Fruit fly (Drosophila melanogaster) whole organism, pupa: ENCODE results near the gene RpS10b.

Experiments
- CG13204 ChIP-seq: fragments of 200-800 bp; sonication (Bioruptor generic); optimal IDR thresholded peaks from 2 replicates; lab custom pipeline; 2018; ENCODE audit warnings: missing biosample characterization, mild to moderate bottlenecking, missing genetic modification characterization, moderate library complexity
- CG15710 ChIP-seq: fragments of 200-800 bp; sonication (Bioruptor generic); optimal IDR thresholded peaks from 2 replicates; lab custom pipeline; 2018; ENCODE audit warnings: missing biosample characterization, mild to moderate bottlenecking, missing genetic modification characterization, moderate library complexity
- CG32121 ChIP-seq: fragments of 200-800 bp; sonication (Bioruptor generic); IDR thresholded peaks from 2 replicates; pipeline ENCODE4 v1.3.6; 2022; ENCODE audit warnings: missing biosample characterization, missing genetic modification characterization
- CG34367 ChIP-seq: fragments of 200-800 bp; sonication (Bioruptor generic); optimal IDR thresholded peaks from 2 replicates; lab custom pipeline; 2018; ENCODE audit warnings: missing biosample characterization, mild to moderate bottlenecking, missing genetic modification characterization
- CG4496 ChIP-seq: fragments of 200-800 bp; sonication (Bioruptor generic); IDR thresholded peaks from 3 replicates; pipeline ENCODE4 v1.3.6; 2022; ENCODE audit warnings: missing biosample characterization, missing genetic modification characterization
- CG8301 ChIP-seq: fragments of 200-800 bp; sonication (Bioruptor generic); optimal IDR thresholded peaks from 2 replicates; lab custom pipeline; 2018; ENCODE audit warnings: missing biosample characterization, mild to moderate bottlenecking, missing genetic modification characterization
- CG9948 ChIP-seq: fragments of 200-800 bp; sonication (Bioruptor generic); optimal IDR thresholded peaks from 2 replicates; lab custom pipeline; 2018; ENCODE audit warnings: missing biosample characterization, mild to moderate bottlenecking, missing genetic modification characterization, moderate library complexity
- D1 ChIP-seq: fragments of 200-800 bp; sonication (Bioruptor generic); optimal IDR thresholded peaks from 2 replicates; lab custom pipeline; 2018; ENCODE audit warnings: missing biosample characterization, mild to moderate bottlenecking, missing genetic modification characterization, moderate library complexity
- EcR ChIP-seq: fragments of 200-800 bp; sonication (Bioruptor generic); optimal IDR thresholded peaks from 3 replicates; lab custom pipeline; 2019; ENCODE audit warnings: missing biosample characterization, missing genetic modification characterization, mild to moderate bottlenecking, moderate library complexity, missing genetic modification reagents
- Pif1A ChIP-seq: fragments of 200-800 bp; sonication (Bioruptor generic); optimal IDR thresholded peaks from 3 replicates; lab custom pipeline; 2016; ENCODE audit warnings: missing biosample characterization, missing genetic modification characterization
- Snoo ChIP-seq: fragments of 200-800 bp; sonication (Bioruptor generic); optimal IDR thresholded peaks from 3 replicates; lab custom pipeline; 2017; ENCODE audit warnings: missing biosample characterization, mild to moderate bottlenecking, missing genetic modification characterization, inconsistent platforms
- gl ChIP-seq: fragments of 200-800 bp; sonication (Bioruptor generic); optimal IDR thresholded peaks from 2 replicates; lab custom pipeline; 2018; ENCODE audit warnings: missing biosample characterization, mild to moderate bottlenecking, missing genetic modification characterization

DNA sequence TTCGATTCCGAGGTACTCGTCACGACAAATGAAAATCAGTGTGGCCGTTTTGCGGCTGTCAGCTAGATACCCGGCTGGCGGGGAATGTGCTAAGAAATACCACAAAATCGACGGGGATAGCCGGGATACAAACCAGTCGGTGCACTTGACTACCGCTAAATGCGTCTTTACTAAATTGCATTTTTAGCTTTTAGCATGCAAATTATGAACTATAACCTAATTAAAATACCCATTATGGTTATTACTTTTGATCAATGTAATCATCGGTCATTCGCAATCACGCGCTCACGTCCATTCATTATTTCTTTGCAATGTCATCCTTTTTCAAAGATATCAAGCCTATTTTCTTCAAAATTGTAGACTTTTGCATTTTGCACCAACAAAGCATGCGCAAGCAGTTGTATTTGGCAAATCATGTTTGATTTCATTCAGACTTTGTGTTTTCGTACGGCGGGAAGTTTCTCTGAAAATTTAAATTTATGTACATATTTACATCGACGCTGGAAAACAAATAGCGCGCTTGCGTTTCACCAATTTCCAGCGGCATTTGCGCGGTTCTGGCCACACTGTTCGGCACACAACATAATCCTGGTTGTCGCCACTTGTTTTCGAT, 40.6 kb downstream of the RpS10b start, which contains the start of gene Rcd-1:
- TF ChIP-seq Snoo (no peak), CG13204 (GFP tag; lab: Kevin White, UChicago) (no peak), CG32121 (GFP tag; lab: Robert Waterston, UW) (no peak), CG9948 (tag; lab: Kevin White, UChicago) (no peak), CG15710 (tag; lab: Kevin White, UChicago) (no peak), EcR (GFP tag; lab: Kevin White, UChicago) (no peak), Pif1A (GFP tag; lab: Kevin White, UChicago) (no peak), CG4496 (GFP tag; lab: Robert Waterston, UW) (no peak), CG8301 (tag; lab: Kevin White, UChicago) (no peak), CG34367 (tag; lab: Kevin White, UChicago) (no peak), D1 (tag; lab: Kevin White, UChicago) (no peak), gl (tag; lab: Kevin White, UChicago) (no peak)
